Fruit fly (Drosophila melanogaster): ENCODE data around the gene CG5854.

DNA sequence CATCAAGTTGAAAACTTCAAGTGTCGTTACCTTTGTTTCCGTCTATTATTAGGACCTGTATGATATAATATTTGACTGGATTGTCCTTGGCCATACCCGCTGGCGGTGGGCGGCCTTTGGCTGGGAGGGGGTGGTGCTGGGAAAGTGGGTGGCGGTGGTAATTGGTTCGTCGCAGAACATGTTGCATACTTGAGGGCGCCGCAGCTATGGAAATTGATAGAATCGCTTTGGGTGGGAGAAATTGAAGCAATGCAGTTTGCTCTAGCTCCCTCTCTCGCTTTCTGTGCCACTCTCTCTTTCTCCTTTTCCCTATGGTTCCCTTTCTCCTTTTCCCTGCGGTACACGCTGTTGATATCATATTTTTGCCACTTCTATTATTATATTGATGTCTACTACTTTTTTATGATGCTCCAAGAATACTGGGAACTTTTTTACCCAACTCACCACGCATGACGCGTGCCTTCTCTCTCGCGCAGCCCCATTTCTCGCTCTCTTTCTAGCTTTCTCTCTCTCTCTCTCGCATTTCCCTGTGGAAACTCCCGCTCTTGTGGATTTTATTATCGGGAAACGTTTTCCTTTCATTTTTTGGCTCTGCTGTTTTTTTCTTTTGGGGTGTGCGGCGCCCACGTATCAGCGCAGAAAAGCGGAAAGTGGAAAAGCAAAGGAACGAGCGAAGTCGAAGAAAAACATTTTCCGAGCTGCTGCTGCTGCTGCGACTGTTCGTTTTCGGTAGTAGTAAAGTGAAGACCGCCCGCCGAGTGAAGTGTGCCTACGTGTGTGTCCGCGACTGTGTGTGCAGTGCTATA lies 31.4 kb downstream of the CG5854 start:
- TF ChIP-seq dsx (GFP tag; optimal IDR thresholded peaks at IDR 0.05; ENCODE audit: poor library complexity, severe bottlenecking), result no peak
- no peak for TF ChIP-seq eg (GFP tag; IDR thresholded peaks at IDR 0.05)
- no peak for TF ChIP-seq Met (GFP tag; optimal IDR thresholded peaks at IDR 0.05)
- TF ChIP-seq CG3919 (GFP tag; optimal IDR thresholded peaks at IDR 0.05), result no peak
- no peak for TF ChIP-seq CG3032 (tag; optimal IDR thresholded peaks at IDR 0.05)
- no peak for TF ChIP-seq Smox (GFP tag; optimal IDR thresholded peaks at IDR 0.05)
- no peak for TF ChIP-seq Lpt (GFP tag; optimal IDR thresholded peaks at IDR 0.05)
- TF ChIP-seq CG11294 (GFP tag; IDR thresholded peaks at IDR 0.05), result no peak
- TF ChIP-seq CG6854 (GFP tag; optimal IDR thresholded peaks at IDR 0.05), result no peak
- TF ChIP-seq Hr38 (GFP tag; optimal IDR thresholded peaks at IDR 0.05), result no peak
- no peak for TF ChIP-seq Sox102F (GFP tag; optimal IDR thresholded peaks at IDR 0.05)
- no peak for TF ChIP-seq Ets96B (tag; optimal IDR thresholded peaks at IDR 0.05)
- TF ChIP-seq CG1621 (tag; optimal IDR thresholded peaks at IDR 0.05), result no peak
- TF ChIP-seq CG6792 (GFP tag; optimal IDR thresholded peaks at IDR 0.05), result no peak
